Worm (Caenorhabditis elegans): ENCODE data around the gene R102.4.

R102.4 gene

ce11 chrIV:10705176-10705575, 10.1 kb upstream of the R102.4 start, which contains the start of gene R102.10:
Gene R102.10 (plus strand): TSS chrIV:10705476.
- TF ChIP-seq pqm-1 (tag; optimal IDR thresholded peaks at IDR 0.05) (no peak), sdz-12 (GFP tag; optimal IDR thresholded peaks at IDR 0.05) (no peak), T26A8.4 (GFP tag; IDR thresholded peaks at IDR 0.05) (no peak), zip-2 (tag; optimal IDR thresholded peaks at IDR 0.05) (no peak), daf-8 (GFP tag; IDR thresholded peaks at IDR 0.05) (no peak), daf-12 (tag; optimal IDR thresholded peaks at IDR 0.05) (no peak), ceh-20 (GFP tag; IDR thresholded peaks at IDR 0.05) (no peak), dmd-9 (GFP tag; IDR thresholded peaks at IDR 0.05) (no peak), Y75B8A.6 (GFP tag; IDR thresholded peaks at IDR 0.05) (no peak), ama-1 (optimal IDR thresholded peaks at IDR 0.05) (no peak), ceh-62 (tag; optimal IDR thresholded peaks at IDR 0.05) (no peak), nhr-25 (tag; optimal IDR thresholded peaks at IDR 0.05; ENCODE audit: borderline replicate concordance, insufficient read depth) (no peak)

DNA sequence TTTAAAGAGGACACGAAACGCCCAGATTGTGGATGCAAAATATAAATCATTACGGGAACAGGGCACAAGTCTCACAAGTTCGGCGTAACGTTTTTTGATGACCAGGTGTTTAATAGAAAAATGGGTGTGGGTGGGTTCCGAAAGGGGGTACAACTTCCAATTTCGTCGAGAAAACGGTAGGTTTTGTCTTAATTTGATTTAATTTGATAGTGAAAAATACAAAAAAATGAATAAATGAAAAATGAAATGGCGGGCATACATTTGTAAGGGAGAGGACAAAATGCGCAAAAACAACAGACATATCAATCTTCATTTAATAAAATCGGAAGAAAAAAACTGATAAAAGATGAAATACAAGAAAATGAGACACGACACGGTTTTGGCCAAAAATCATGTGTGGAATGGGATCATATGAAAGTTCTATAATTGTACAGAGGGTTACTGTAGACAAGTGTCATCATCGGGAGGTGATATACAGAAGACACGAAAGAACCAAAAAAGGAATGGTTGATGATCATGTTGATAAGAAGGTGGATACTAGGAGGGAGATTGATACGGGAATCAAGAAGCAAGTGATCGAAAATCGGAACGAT, 6.9 kb upstream of the R102.4 start:
- peak; percentile 69 for TF ChIP-seq hlh-30 (tag; optimal IDR thresholded peaks at IDR 0.05; ENCODE audit: insufficient read depth)
- 0 out of 2 replicates have a peak, but pooled peaks have one; percentile 57 for TF ChIP-seq ceh-20 (GFP tag; IDR thresholded peaks at IDR 0.05)
- peak in 1 of 2 experiments; percentile 55 for TF ChIP-seq mdl-1 (tag; optimal IDR thresholded peaks at IDR 0.05)
- TF ChIP-seq hlh-11 (tag; optimal IDR thresholded peaks at IDR 0.05): peak; percentile 62
- TF ChIP-seq unc-62 (GFP tag; optimal IDR thresholded peaks at IDR 0.05 in 1 of 2): peak in 1 of 2 experiments; percentile 58
- TF ChIP-seq unc-62 (tag; optimal IDR thresholded peaks at IDR 0.05): no peak
- TF ChIP-seq lin-1 (GFP tag; IDR thresholded peaks at IDR 0.05): no peak
- TF ChIP-seq zag-1 (tag; optimal IDR thresholded peaks at IDR 0.05): no peak
- no peak for TF ChIP-seq aly-2 (tag; optimal IDR thresholded peaks at IDR 0.05)
- TF ChIP-seq nhr-48 (tag; optimal IDR thresholded peaks at IDR 0.05): peak; percentile 4
- TF ChIP-seq nhr-28 (tag; optimal IDR thresholded peaks at IDR 0.05): peak; percentile 60
- no peak for TF ChIP-seq F37D6.2 (tag; optimal IDR thresholded peaks at IDR 0.05)

- TF ChIP-seq daf-19 (GFP tag; conservative IDR thresholded peaks at IDR 0.05) (no peak), snpc-4 (tag; optimal IDR thresholded peaks at IDR 0.05) (no peak), D1046.2 (GFP tag; IDR thresholded peaks at IDR 0.05) (no peak), unc-62 (GFP tag; optimal IDR thresholded peaks at IDR 0.05 in 1 of 2) (no peak), unc-62 (tag; optimal IDR thresholded peaks at IDR 0.05) (no peak)
Observed at ce11 chrIV:10699660-10700059, 4.6 kb upstream of the R102.4 start, which contains the start of gene R102.11. Gene R102.11 (minus strand): TSS chrIV:10699760.

- TF ChIP-seq jun-1 (tag; optimal IDR thresholded peaks at IDR 0.05) (no peak), daf-12 (tag; optimal IDR thresholded peaks at IDR 0.05) (no peak), dve-1 (tag; optimal IDR thresholded peaks at IDR 0.05; ENCODE audit: insufficient read depth) (peak; percentile 18), dmd-6 (GFP tag; IDR thresholded peaks at IDR 0.05) (peak; percentile 20; the same call in 1 of the 2 replicates), T20F7.1 (GFP tag; optimal IDR thresholded peaks at IDR 0.05) (peak; percentile 51), aha-1 (tag) (peak; percentile 86)
Observed at ce11 chrIV:10699000-10699399, 3.9 kb upstream of the R102.4 start.

DNA sequence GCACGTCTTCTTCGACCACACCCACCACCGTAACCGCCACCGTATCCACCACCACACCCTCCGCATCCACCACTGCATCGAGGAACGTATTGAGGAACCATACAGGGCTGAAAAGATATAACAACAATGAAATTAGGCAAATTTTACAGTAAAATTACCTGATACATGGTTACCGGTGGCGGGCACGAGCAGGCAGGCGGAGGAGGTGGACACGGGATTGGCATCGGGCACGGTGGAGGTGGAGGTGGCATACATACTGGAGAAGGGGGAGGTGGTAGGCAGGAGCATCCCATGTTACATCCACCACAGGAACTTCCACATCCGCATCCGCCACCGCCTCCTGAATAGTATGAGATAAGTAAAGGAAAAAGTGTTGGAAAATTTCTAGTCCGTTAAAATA, 3.4 kb upstream of the R102.4 start:
- TF ChIP-seq lim-7 (GFP tag; IDR thresholded peaks at IDR 0.05) (0 out of 2 replicates have a peak, but pooled peaks have one; percentile 39), dmd-8 (GFP tag; IDR thresholded peaks at IDR 0.05) (0 out of 2 replicates have a peak, but pooled peaks have one; percentile 55), aly-2 (tag; optimal IDR thresholded peaks at IDR 0.05) (no peak), nhr-28 (tag; optimal IDR thresholded peaks at IDR 0.05) (no peak), tra-1 (GFP tag; IDR thresholded peaks at IDR 0.05) (no peak), mes-2 (tag; optimal IDR thresholded peaks at IDR 0.05; ENCODE audit: poor library complexity, severe bottlenecking) (no peak), spr-3 (GFP tag; optimal IDR thresholded peaks at IDR 0.05) (no peak), mxl-2 (GFP tag; conservative IDR thresholded peaks at IDR 0.05) (no peak), ama-1 (optimal IDR thresholded peaks at IDR 0.05) (no peak), lin-39 (tag; optimal IDR thresholded peaks at IDR 0.05) (no peak), unc-62 (GFP tag; optimal IDR thresholded peaks at IDR 0.05 in 1 of 2) (peak in 1 of 2 experiments; percentile 17), unc-62 (tag; optimal IDR thresholded peaks at IDR 0.05) (no peak), set-16 (GFP tag; IDR thresholded peaks at IDR 0.05) (peak; percentile 68), pqm-1 (tag; optimal IDR thresholded peaks at IDR 0.05) (no peak)

All from whole organism, L4 larva.